Worm (Caenorhabditis elegans): ENCODE data around the gene flp-3.

DNA sequence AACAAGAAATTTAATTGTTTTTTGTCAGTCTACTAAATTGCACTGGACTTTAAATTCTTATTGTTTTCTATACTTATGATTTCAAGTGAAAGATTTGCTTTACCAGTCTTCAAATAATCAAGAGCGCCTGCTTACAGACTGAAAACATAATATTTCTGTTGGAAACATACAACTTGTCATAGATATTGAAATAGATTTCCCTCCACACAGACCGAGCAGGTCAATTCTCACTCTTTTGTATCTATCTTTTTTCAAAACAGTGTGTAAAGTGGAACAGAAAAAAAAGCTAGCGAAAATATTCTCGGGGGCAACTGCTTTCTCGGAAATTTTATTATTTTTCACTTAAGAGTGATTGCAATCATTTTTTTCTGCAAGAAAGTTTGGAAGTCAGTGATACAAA, 14.1 kb downstream of the flp-3 start:
- TF ChIP-seq ref-1 (GFP tag; conservative IDR thresholded peaks at IDR 0.05), result no peak
- no peak for TF ChIP-seq ztf-23 (GFP tag; IDR thresholded peaks at IDR 0.05)
- no peak for TF ChIP-seq cog-1 (tag; optimal IDR thresholded peaks at IDR 0.05)
- no peak for TF ChIP-seq flt-1 (GFP tag; IDR thresholded peaks at IDR 0.05)
- TF ChIP-seq T22C8.4 (GFP tag; IDR thresholded peaks at IDR 0.05), result no peak
- TF ChIP-seq ztf-29 (GFP tag; IDR thresholded peaks at IDR 0.05), result no peak
